Fruit fly (Drosophila melanogaster): Measurements from ENCODE around the gene Ack.

DNA sequence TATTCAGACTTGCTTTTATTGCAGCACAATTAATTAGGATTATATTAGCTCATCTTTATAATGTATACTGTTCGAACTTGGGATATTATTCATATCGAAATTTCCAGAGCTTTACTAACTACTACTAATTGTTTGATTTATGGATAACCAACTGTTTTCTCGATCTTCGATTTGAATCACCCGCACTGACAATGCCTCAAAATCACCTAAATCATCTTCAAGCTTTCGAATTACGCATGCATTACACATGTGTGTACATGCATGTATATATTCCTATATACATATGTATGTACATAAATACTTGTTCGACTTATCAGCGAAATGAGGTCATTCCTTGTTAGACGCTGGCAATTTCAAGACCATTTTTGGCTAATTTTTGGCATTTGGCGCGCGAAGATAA, 13.6 kb downstream of the Ack start:
- no peak for TF ChIP-seq CG8478 (optimal IDR thresholded peaks at IDR 0.05)
- no peak for TF ChIP-seq CTCF (optimal IDR thresholded peaks at IDR 0.05)

Measured in S2 (cell line).